Worm (Caenorhabditis elegans) whole organism, mixed stage, embryonic: ENCODE data around the gene srx-34.

Experiments
- M03D4.4 ChIP-seq: sonication (generic microtip); optimal IDR thresholded peaks from 2 replicates; lab custom pipeline; 2017; ENCODE audit warnings: mild to moderate bottlenecking, missing genetic modification characterization, missing compliant biosample characterization
- bed-3 ChIP-seq: fragments of 200-800 bp; sonication (Bioruptor generic); optimal IDR thresholded peaks from 3 replicates; lab custom pipeline; 2018; ENCODE audit warnings: mild to moderate bottlenecking, missing genetic modification characterization, moderate library complexity, missing compliant biosample characterization
- blmp-1 ChIP-seq: fragments of 150-350 bp; optimal IDR thresholded peaks from 2 replicates; lab custom pipeline; 2014; ENCODE audit warnings: missing biosample characterization, missing genetic modification characterization
- ceh-39 ChIP-seq: fragments of 150-350 bp; optimal IDR thresholded peaks from 2 replicates; lab custom pipeline; 2014; ENCODE audit warnings: missing biosample characterization, missing genetic modification characterization
- ceh-43 ChIP-seq: fragments of 200-800 bp; sonication (Bioruptor generic); optimal IDR thresholded peaks from 2 replicates; lab custom pipeline; 2018; ENCODE audit warnings: mild to moderate bottlenecking, missing genetic modification characterization, moderate library complexity, missing compliant biosample characterization
- ceh-83 ChIP-seq: fragments of 200-800 bp; sonication (Bioruptor generic); optimal IDR thresholded peaks from 2 replicates; lab custom pipeline; 2018; ENCODE audit warnings: mild to moderate bottlenecking, missing genetic modification characterization, missing compliant biosample characterization
- cnd-1 ChIP-seq: fragments of 200-800 bp; sonication (Bioruptor generic); optimal IDR thresholded peaks from 2 replicates; lab custom pipeline; 2018; ENCODE audit warnings: mild to moderate bottlenecking, missing genetic modification characterization, missing compliant biosample characterization
- drap-1 ChIP-seq: fragments of 200-800 bp; sonication (Bioruptor generic); optimal IDR thresholded peaks from 3 replicates; lab custom pipeline; 2018; ENCODE audit warnings: mild to moderate bottlenecking, missing genetic modification characterization, missing compliant biosample characterization
- elt-1 ChIP-seq: sonication (generic microtip); optimal IDR thresholded peaks from 2 replicates; lab custom pipeline; 2017; ENCODE audit warnings: missing genetic modification characterization, mild to moderate bottlenecking, missing compliant biosample characterization, antibody characterized with exemption, moderate library complexity, borderline replicate concordance; ENCODE audit not compliant: insufficient read depth
- elt-3 ChIP-seq: fragments of 150-350 bp; optimal IDR thresholded peaks from 2 replicates; lab custom pipeline; 2014; ENCODE audit warnings: missing biosample characterization, missing genetic modification characterization
- flh-1 ChIP-seq: fragments of 200-800 bp; sonication (Bioruptor generic); optimal IDR thresholded peaks from 2 replicates; lab custom pipeline; 2018; ENCODE audit warnings: mild to moderate bottlenecking, missing genetic modification characterization, moderate library complexity, missing compliant biosample characterization
- ham-2 ChIP-seq: fragments of 200-800 bp; sonication (Bioruptor generic); optimal IDR thresholded peaks from 2 replicates; lab custom pipeline; 2018; ENCODE audit warnings: mild to moderate bottlenecking, missing genetic modification characterization, missing compliant biosample characterization
- hlh-1 ChIP-seq: fragments of 150-350 bp; optimal IDR thresholded peaks from 2 replicates; lab custom pipeline; 2014; ENCODE audit warnings: missing biosample characterization, missing genetic modification reagents, missing genetic modification characterization
- lin-13 ChIP-seq: fragments of 150-350 bp; optimal IDR thresholded peaks from 2 replicates; lab custom pipeline; 2014; ENCODE audit warnings: missing biosample characterization, missing genetic modification characterization
- lin-32 ChIP-seq: fragments of 200-800 bp; sonication (Bioruptor generic); optimal IDR thresholded peaks from 2 replicates; lab custom pipeline; 2018; ENCODE audit warnings: mild to moderate bottlenecking, missing genetic modification characterization, missing compliant biosample characterization
- mls-2 ChIP-seq: sonication (generic microtip); optimal IDR thresholded peaks from 2 replicates; lab custom pipeline; 2016; ENCODE audit warnings: mild to moderate bottlenecking, missing genetic modification characterization, moderate library complexity, missing compliant biosample characterization
- nhr-12 ChIP-seq: fragments of 150-350 bp; optimal IDR thresholded peaks from 2 replicates; lab custom pipeline; 2014; ENCODE audit warnings: missing biosample characterization, missing genetic modification characterization
- nhr-2 ChIP-seq: fragments of 150-350 bp; optimal IDR thresholded peaks from 2 replicates; lab custom pipeline; 2014; ENCODE audit warnings: missing biosample characterization, missing genetic modification characterization
- nhr-237 ChIP-seq: fragments of 150-350 bp; optimal IDR thresholded peaks from 2 replicates; lab custom pipeline; 2014; ENCODE audit warnings: missing biosample characterization, missing genetic modification characterization
- nhr-28 ChIP-seq: fragments of 150-350 bp; optimal IDR thresholded peaks from 2 replicates; lab custom pipeline; 2014; ENCODE audit warnings: missing biosample characterization, missing genetic modification characterization
- pha-4 ChIP-seq: fragments of 150-350 bp; optimal IDR thresholded peaks from 2 replicates; lab custom pipeline; 2018; ENCODE audit warnings: missing biosample characterization, missing genetic modification reagents, missing genetic modification characterization
- sem-2 ChIP-seq: fragments of 200-800 bp; sonication (Bioruptor generic); optimal IDR thresholded peaks from 2 replicates; lab custom pipeline; 2018; ENCODE audit warnings: mild to moderate bottlenecking, missing genetic modification characterization, missing compliant biosample characterization
- snpc-4 ChIP-seq: fragments of 150-350 bp; optimal IDR thresholded peaks from 2 replicates; lab custom pipeline; 2014; ENCODE audit warnings: missing biosample characterization, missing genetic modification characterization
- sptf-1 ChIP-seq: sonication (generic microtip); optimal IDR thresholded peaks from 2 replicates; lab custom pipeline; 2017; ENCODE audit warnings: mild to moderate bottlenecking, missing genetic modification characterization, moderate library complexity, missing compliant biosample characterization
- tbx-8 ChIP-seq: fragments of 200-800 bp; sonication (Bioruptor generic); optimal IDR thresholded peaks from 2 replicates; lab custom pipeline; 2018; ENCODE audit warnings: mild to moderate bottlenecking, missing genetic modification characterization, moderate library complexity, missing compliant biosample characterization
- unc-120 ChIP-seq: sonication (generic microtip); optimal IDR thresholded peaks from 2 replicates; lab custom pipeline; 2017; ENCODE audit warnings: missing genetic modification characterization, missing compliant biosample characterization; ENCODE audit not compliant: poor library complexity, severe bottlenecking
- unc-39 ChIP-seq: fragments of 150-350 bp; optimal IDR thresholded peaks from 2 replicates; lab custom pipeline; 2014; ENCODE audit warnings: missing biosample characterization, missing genetic modification characterization
- unc-62 ChIP-seq: fragments of 150-350 bp; optimal IDR thresholded peaks from 2 replicates; lab custom pipeline; 2014; ENCODE audit warnings: missing biosample characterization, missing genetic modification reagents, missing genetic modification characterization
- zip-8 ChIP-seq: fragments of 150-350 bp; optimal IDR thresholded peaks from 2 replicates; lab custom pipeline; 2014; ENCODE audit warnings: missing biosample characterization, missing genetic modification characterization
- ztf-11 ChIP-seq: fragments of 150-350 bp; optimal IDR thresholded peaks from 2 replicates; lab custom pipeline; 2014; ENCODE audit warnings: missing biosample characterization, missing genetic modification characterization

The srx-34 gene

ce11 chrV:7129460-7129859, 9.4 kb upstream of the srx-34 start, which contains the start of gene T01C4.8:
T01C4.8 (minus strand) TSS chrV:7129560.
- no peak for TF ChIP-seq sptf-1 (tag; lab: Kevin White, UChicago)
- no peak for TF ChIP-seq blmp-1 (tag; lab: Kevin White, UChicago)
- no peak for TF ChIP-seq nhr-28 (tag; lab: Kevin White, UChicago)
- no peak for TF ChIP-seq ztf-11 (tag; lab: Kevin White, UChicago)
- TF ChIP-seq tbx-8 (GFP tag; lab: Kevin White, UChicago), result no peak
- TF ChIP-seq elt-1 (tag; lab: Kevin White, UChicago), result no peak
- no peak for TF ChIP-seq nhr-12 (tag; lab: Kevin White, UChicago)
- no peak for TF ChIP-seq sem-2 (GFP tag; lab: Kevin White, UChicago)
- TF ChIP-seq snpc-4, result no peak
- TF ChIP-seq ceh-43 (GFP tag; lab: Kevin White, UChicago), result no peak
- TF ChIP-seq unc-120 (tag; lab: Kevin White, UChicago), result no peak

- TF ChIP-seq blmp-1 (tag; lab: Kevin White, UChicago) (no peak), ztf-11 (tag; lab: Kevin White, UChicago) (no peak), flh-1 (no peak), sem-2 (GFP tag; lab: Kevin White, UChicago) (no peak), elt-3 (tag; lab: Kevin White, UChicago) (no peak), ham-2 (GFP tag; lab: Kevin White, UChicago) (no peak), sptf-1 (tag; lab: Kevin White, UChicago) (no peak), nhr-28 (tag; lab: Kevin White, UChicago) (no peak), nhr-2 (tag; lab: Kevin White, UChicago) (no peak), lin-32 (GFP tag; lab: Kevin White, UChicago) (no peak), hlh-1 (no peak), unc-39 (tag; lab: Kevin White, UChicago) (no peak), bed-3 (GFP tag; lab: Kevin White, UChicago) (no peak), lin-13 (no peak)
- TF ChIP-seq, all 35 proteins: peak for 0
Observed at ce11 chrV:7123979-7124378, 3.9 kb upstream of the srx-34 start.

ce11 chrV:7123188-7123708, 3.2 kb upstream of the srx-34 start, which contains the start of gene lmd-5:
lmd-5 (plus strand) TSS chrV:7123658.
- TF ChIP-seq unc-39 (tag; lab: Kevin White, UChicago) (no peak), elt-1 (tag; lab: Kevin White, UChicago) (no peak), ceh-83 (GFP tag; lab: Kevin White, UChicago) (no peak), hlh-1 (no peak), nhr-12 (tag; lab: Kevin White, UChicago) (no peak), cnd-1 (tag; lab: Kevin White, UChicago) (no peak), ztf-11 (tag; lab: Kevin White, UChicago) (no peak), blmp-1 (tag; lab: Kevin White, UChicago) (no peak), nhr-2 (tag; lab: Kevin White, UChicago) (no peak), nhr-28 (tag; lab: Kevin White, UChicago) (no peak), nhr-237 (no peak), ceh-43 (GFP tag; lab: Kevin White, UChicago) (no peak), lin-13 (no peak), pha-4 (tag; lab: Kevin White, UChicago) (no peak), snpc-4 (no peak), ceh-39 (tag; lab: Kevin White, UChicago) (no peak), M03D4.4 (tag; lab: Kevin White, UChicago) (no peak), zip-8 (tag; lab: Kevin White, UChicago) (no peak)

- TF ChIP-seq flh-1 (no peak), unc-62 (GFP tag; lab: Kevin White, UChicago) (no peak), M03D4.4 (tag; lab: Kevin White, UChicago) (no peak), unc-120 (tag; lab: Kevin White, UChicago) (no peak), ceh-39 (tag; lab: Kevin White, UChicago) (no peak), lin-13 (no peak), unc-39 (tag; lab: Kevin White, UChicago) (no peak), nhr-28 (tag; lab: Kevin White, UChicago) (no peak), drap-1 (GFP tag; lab: Kevin White, UChicago) (no peak), elt-3 (tag; lab: Kevin White, UChicago) (no peak), bed-3 (GFP tag; lab: Kevin White, UChicago) (no peak), sem-2 (GFP tag; lab: Kevin White, UChicago) (no peak), nhr-237 (no peak), cnd-1 (tag; lab: Kevin White, UChicago) (no peak), tbx-8 (GFP tag; lab: Kevin White, UChicago) (no peak), hlh-1 (no peak), mls-2 (tag; lab: Kevin White, UChicago) (no peak)
Observed at ce11 chrV:7118796-7119195, 1.3 kb downstream of the srx-34 start, which contains the start of gene srx-33. srx-33 (minus strand) TSS chrV:7118896.
